Fruit fly (Drosophila melanogaster): Measurements from ENCODE around the gene futsch.

- no peak for TF ChIP-seq CG3407 (GFP tag; optimal IDR thresholded peaks at IDR 0.05)
- TF ChIP-seq CG7786 (GFP tag; optimal IDR thresholded peaks at IDR 0.05) = no peak
- peak; percentile 86 for TF ChIP-seq CG34224 (GFP tag; IDR thresholded peaks at IDR 0.05; ENCODE audit: partially characterized antibody)
- peak; percentile 27 for TF ChIP-seq Atf-2 (GFP tag; optimal IDR thresholded peaks at IDR 0.05)
Measured at dm6 chrX:1370104-1370802, 38.6 kb upstream of the futsch start, which contains the start of gene ssx.

Measured in whole organism, embryonic.